Fruit fly (Drosophila melanogaster) ovary, adult (tissue): Measurements from ENCODE around the gene NijA.

Experiments
- CG17801 ChIP-seq: fragments of 200-800 bp; optimal IDR thresholded peaks from 2 replicates; lab custom pipeline; 2019; ENCODE audit warnings: missing biosample characterization, mild to moderate bottlenecking, missing genetic modification characterization, moderate library complexity; ENCODE audit not compliant: partially characterized antibody

The NijA gene

dm6 chr3L:10696635-10697412 is at the start of gene NijA:
Gene NijA (minus strand): TSS chr3L:10696877.
- TF ChIP-seq CG17801 (GFP tag; lab: Kevin White, UChicago): peak; percentile 15

- no peak for TF ChIP-seq CG17801 (GFP tag; lab: Kevin White, UChicago)
Observed at dm6 chr3L:10745547-10746189, 49.0 kb upstream of the NijA start.

dm6 chr3L:10742813-10743212 is 46.1 kb upstream of the NijA start:
- no peak for TF ChIP-seq CG17801 (GFP tag; lab: Kevin White, UChicago)

DNA sequence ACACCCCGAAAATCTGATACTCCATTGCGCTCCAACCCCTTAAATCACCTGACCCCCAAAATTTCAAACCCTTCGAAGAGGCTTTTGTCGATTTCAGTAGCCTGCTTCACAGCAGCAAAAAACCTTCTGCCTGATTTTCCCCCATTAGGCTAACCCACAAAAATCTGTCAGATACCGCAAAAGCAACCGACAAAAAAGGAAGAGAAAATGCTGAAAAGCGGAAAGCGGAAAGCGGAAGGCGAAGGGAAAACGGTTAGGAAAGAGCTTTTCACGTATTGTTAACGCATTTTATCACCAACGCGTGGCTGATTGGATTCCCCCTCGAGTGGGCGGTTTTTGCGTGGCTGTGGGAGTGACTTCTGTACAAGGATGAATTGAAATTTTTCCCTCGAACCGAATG is 45.5 kb upstream of the NijA start:
- TF ChIP-seq CG17801 (GFP tag; lab: Kevin White, UChicago): no peak

DNA sequence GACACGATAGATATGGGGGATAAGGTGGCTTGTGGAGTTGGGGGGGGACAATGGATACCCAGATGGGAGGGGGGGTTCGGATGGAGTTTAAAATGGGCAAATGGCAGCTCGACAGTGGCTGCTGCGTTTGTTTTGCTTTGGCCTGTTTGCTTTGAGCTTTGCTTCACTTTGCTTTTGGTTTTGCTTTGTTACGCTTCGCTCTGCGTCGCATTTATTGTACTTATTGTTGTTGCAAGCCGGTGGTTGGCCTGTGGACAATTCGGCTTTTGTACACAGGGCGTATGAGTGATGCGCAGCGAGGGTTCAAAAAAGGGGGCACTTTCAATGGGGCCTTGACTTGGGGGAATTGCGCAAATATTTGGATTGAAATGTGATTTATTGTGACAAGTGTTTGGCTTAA is 44.4 kb upstream of the NijA start:
- no peak for TF ChIP-seq CG17801 (GFP tag; lab: Kevin White, UChicago)

DNA sequence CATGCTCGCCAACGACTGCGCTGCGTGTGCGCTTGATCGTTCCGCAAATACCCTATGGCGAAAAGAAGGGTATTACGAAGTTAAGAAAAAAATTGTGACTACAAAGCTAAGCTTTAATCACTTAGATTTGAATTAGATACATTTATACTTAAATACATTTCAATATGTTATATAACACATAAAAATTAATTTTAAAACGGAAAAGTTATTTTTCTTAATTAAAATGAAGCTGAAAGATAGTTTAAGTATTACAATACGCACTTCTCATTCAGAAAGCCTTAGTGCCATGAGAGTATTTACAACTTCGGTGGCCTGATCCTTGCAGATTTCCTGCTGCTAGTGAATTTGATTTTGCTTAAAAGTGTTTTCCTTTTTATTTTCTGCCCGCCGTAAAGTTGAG is 44.0 kb upstream of the NijA start:
- TF ChIP-seq CG17801 (GFP tag; lab: Kevin White, UChicago): no peak

DNA sequence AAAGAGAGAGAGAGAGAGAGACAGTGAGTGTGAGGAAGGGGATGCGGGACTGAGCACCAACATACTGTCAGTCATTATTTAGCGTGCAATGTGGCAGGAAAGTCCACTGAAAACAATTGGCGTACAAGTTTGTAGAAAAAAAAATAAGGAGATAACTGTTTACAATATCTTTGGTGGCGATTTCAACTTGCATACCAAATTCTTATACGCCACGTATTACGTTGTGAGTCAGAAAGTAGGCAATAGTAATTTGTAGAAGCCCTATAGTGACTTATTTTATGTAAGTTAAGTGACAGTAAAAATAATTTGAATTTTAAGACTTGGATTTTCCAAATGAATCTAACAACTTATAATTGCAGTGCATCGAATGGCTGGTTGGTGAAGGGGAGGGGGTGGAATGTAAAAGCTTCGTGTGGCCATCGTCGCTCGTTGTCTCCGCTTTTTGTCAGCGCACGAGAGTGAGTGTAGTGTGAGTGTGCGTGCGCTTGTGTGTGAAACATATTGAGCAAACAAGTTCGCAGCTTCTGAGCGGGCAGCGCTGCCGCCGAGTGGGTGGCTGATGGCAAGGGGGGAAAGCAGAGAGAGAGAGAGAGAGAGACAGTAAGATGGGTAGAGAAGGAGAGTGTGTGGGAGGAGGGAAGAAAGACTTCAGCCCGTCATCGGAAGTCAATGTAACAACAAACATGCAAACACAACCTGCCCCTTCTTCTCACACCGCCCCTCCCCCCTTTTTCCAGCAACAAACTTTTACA is 43.2 kb upstream of the NijA start:
- peak; percentile 37 for TF ChIP-seq CG17801 (GFP tag; lab: Kevin White, UChicago)

DNA sequence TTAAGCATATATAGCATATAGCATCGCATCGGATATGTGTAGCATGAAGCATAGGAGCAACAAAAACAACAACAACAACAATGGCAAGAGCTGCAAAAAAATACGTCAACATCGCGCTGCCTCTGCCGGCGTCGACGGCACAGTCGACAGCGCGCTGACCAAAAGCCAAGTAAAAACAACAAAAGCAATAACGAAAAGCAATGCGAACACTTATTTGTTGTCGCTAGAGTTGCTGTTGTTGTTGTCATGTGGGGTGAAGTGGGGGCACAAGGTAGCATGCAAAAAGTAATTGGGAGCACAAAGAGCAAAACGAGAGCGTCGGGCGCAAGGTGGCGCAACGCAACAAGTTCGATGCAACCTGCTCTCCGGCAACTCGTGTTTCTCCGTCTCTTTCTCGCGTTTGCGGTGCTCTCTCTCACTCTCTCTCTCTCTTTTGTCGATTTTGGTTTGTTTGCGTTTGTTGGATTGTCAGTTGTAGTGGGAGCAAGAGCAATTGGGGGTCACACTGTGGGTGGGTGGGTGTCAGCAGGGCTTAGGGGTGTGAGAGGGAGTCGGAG is 42.5 kb upstream of the NijA start:
- TF ChIP-seq CG17801 (GFP tag; lab: Kevin White, UChicago): no peak

dm6 chr3L:10738347-10739108 is 41.9 kb upstream of the NijA start:
- peak; percentile 70 for TF ChIP-seq CG17801 (GFP tag; lab: Kevin White, UChicago)

DNA sequence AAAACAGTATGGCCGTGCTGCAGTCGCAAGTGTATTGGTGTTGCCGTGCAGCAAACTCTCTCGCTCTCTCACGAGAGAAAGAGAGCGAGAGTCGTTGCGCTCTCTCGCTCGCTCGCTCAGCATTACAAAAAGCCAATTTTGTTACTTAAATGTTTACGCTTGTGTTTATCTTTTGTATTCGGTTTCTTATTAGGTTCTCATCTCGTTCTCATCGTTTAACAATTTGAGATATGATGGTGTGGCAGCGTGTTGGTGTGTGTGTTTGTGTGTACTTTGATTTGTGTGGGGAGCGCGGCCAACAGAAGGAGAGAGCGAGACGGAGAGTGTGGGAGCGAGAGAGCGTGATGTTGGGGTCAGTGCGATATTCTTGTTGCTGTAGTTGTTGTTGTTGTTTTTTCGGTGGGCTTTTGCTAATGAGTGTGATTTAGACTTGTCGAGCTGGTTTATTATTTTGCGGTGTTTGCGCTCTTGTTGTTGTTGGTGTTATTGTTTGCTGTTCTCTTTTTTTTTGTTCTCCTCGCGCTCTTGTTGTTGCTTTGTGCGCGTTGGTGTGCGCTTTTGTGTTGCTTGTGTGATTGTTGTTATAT is 40.5 kb upstream of the NijA start:
- peak; percentile 62 for TF ChIP-seq CG17801 (GFP tag; lab: Kevin White, UChicago)

- TF ChIP-seq CG17801 (GFP tag; lab: Kevin White, UChicago): no peak
Observed at dm6 chr3L:10736483-10737122, 39.9 kb upstream of the NijA start.

DNA sequence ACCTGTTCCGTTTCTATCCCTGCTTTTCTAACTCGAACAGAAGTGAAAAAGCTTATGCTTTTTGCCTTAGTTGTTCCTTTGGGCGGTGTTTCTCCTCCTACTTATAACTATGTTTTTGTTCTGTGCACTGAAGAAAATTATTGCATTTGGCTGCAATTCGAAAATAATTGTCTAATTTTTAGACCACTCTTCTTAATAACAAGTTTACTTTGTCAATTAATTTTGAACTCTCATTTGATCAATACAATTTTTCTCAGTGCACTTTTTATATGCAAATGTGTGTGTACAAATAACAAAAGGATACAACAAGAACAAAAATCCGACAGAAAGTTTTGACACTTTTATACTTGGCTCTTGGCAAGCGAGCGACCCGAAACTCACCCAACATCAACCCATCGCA is 38.4 kb upstream of the NijA start:
- no peak for TF ChIP-seq CG17801 (GFP tag; lab: Kevin White, UChicago)

dm6 chr3L:10734561-10734960 is 37.9 kb upstream of the NijA start:
- TF ChIP-seq CG17801 (GFP tag; lab: Kevin White, UChicago): no peak

DNA sequence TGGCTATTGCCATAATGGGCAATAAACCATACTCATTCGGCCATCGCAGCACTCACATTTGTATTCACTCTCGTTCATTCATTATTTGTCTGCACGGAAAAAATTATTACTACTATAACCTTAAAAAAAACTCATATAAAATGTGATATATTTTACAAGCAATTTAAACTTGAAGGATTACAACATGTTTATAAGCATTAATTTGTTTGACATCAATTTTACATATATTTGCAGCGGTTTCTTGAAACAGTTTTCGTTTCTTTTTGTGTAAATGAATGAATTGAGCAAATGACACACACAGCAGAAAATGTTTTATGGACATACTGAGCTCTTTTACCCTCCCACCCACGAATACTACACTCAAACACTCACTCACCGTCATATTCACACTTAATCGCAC is 36.8 kb upstream of the NijA start:
- TF ChIP-seq CG17801 (GFP tag; lab: Kevin White, UChicago): no peak
